Fruit fly (Drosophila melanogaster): ENCODE measurements around the gene PolG2.

DNA sequence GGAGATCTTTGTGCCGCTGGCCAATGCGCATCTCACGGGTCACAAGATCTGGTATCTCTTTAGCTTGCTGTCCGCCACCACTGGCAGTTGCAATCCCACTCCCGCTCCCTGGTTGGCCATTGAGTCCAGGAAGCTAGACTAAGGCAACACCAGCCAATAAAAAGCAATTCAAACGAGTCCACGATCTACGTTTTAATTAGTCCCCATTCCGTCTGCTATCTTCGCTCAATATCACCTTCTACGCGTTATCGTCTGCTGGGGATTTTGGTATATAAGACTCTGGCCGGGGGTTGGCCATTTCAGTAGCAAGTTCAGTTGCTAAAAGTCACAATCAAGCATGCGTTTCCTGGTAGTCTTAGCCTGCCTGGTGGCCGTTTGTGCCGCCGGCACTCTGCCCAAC is 14.7 kb upstream of the PolG2 start, which contains the start of gene CG7953:
- TF ChIP-seq ey (GFP tag; optimal IDR thresholded peaks at IDR 0.05) (no peak), sv (GFP tag; optimal IDR thresholded peaks at IDR 0.05) (no peak), dl (GFP tag; optimal IDR thresholded peaks at IDR 0.05; ENCODE audit: insufficient read depth in 1 of 2, partially characterized antibody in 2 of 2) (no peak), lola (GFP tag; optimal IDR thresholded peaks at IDR 0.05) (no peak), dsf (GFP tag; optimal IDR thresholded peaks at IDR 0.05; ENCODE audit: borderline replicate concordance) (no peak)

All from whole organism, wandering third instar larva.